Fruit fly (Drosophila melanogaster) whole organism, pupa: ENCODE results near the gene Dpm1.

Experiments
- CG10348 ChIP-seq: fragments of 200-800 bp; sonication (Bioruptor generic); IDR thresholded peaks from 2 replicates; pipeline ENCODE4 v1.3.6; 2022; ENCODE audit warnings: missing biosample characterization, missing genetic modification characterization
- CG12605 ChIP-seq: fragments of 200-800 bp; sonication (Bioruptor generic); IDR thresholded peaks from 2 replicates; pipeline ENCODE4 v1.3.6; 2022; ENCODE audit warnings: missing biosample characterization, missing genetic modification characterization
- CG14655 ChIP-seq: fragments of 200-800 bp; sonication (Bioruptor generic); optimal IDR thresholded peaks from 3 replicates; lab custom pipeline; 2017; ENCODE audit warnings: mild to moderate bottlenecking, missing biosample characterization, missing genetic modification reagents, missing genetic modification characterization
- CG15710 ChIP-seq: fragments of 200-800 bp; sonication (Bioruptor generic); optimal IDR thresholded peaks from 2 replicates; lab custom pipeline; 2018; ENCODE audit warnings: missing biosample characterization, mild to moderate bottlenecking, missing genetic modification characterization, moderate library complexity
- Ets98B ChIP-seq: fragments of 200-800 bp; sonication (Bioruptor generic); IDR thresholded peaks from 2 replicates; pipeline ENCODE4 v1.3.6; 2022; ENCODE audit warnings: missing biosample characterization, missing genetic modification characterization
- Pif1A ChIP-seq: fragments of 200-800 bp; sonication (Bioruptor generic); optimal IDR thresholded peaks from 3 replicates; lab custom pipeline; 2016; ENCODE audit warnings: missing biosample characterization, missing genetic modification characterization
- Pif1B ChIP-seq: fragments of 200-800 bp; sonication (Bioruptor generic); optimal IDR thresholded peaks from 3 replicates; lab custom pipeline; 2016; ENCODE audit warnings: missing biosample characterization, missing genetic modification characterization

- TF ChIP-seq Pif1A (GFP tag; lab: Kevin White, UChicago): no peak
- peak; percentile 18 for TF ChIP-seq CG15710 (tag; lab: Kevin White, UChicago)
- TF ChIP-seq Pif1B (GFP tag; lab: Kevin White, UChicago): peak; percentile 13
- TF ChIP-seq Ets98B (GFP tag; lab: Robert Waterston, UW): peak; percentile 21
- no peak for TF ChIP-seq CG10348
- TF ChIP-seq CG14655 (GFP tag; lab: Kevin White, UChicago): no peak
- TF ChIP-seq CG12605: no peak
These were observed 8.9 kb downstream of the Dpm1 start, which contains the start of gene Hasp for dm6 chr2L:19517154-19517814.
